Worm (Caenorhabditis elegans) whole organism, young adult: ENCODE data around the gene F01D5.8.

Experiments used
- ama-1 ChIP-seq, 3 experiments: fragments of 150-350 bp in 1 of 3; sonication (generic microtip) in 2 of 3; optimal IDR thresholded peaks; 2 replicates each; lab custom pipeline; 2014 to 2018; ENCODE audit warnings: missing biosample characterization in 2 of 3, missing genetic modification characterization in 2 of 3, missing genetic modification reagents in 2 of 3
- madf-8 ChIP-seq: fragments of 200-800 bp; sonication (Bioruptor generic); conservative IDR thresholded peaks from 2 replicates; pipeline ENCODE4 v1.3.6; 2022; ENCODE audit warnings: missing genetic modification reagents, missing genetic modification characterization, missing compliant biosample characterization
- mel-28 ChIP-seq: sonication (generic microtip); optimal IDR thresholded peaks from 2 replicates; lab custom pipeline; 2016; ENCODE audit warnings: borderline replicate concordance, mild to moderate bottlenecking, missing genetic modification characterization, missing compliant biosample characterization
- sea-2 ChIP-seq: fragments of 200-800 bp; sonication (Bioruptor generic); IDR thresholded peaks from 2 replicates; pipeline ENCODE4 v1.3.6; 2022; ENCODE audit warnings: missing genetic modification characterization, missing compliant biosample characterization
- ztf-18 ChIP-seq: sonication (generic microtip); optimal IDR thresholded peaks from 2 replicates; lab custom pipeline; 2016; ENCODE audit warnings: missing genotype, mild to moderate bottlenecking, missing genetic modification characterization, missing compliant biosample characterization
- ztf-28 ChIP-seq: fragments of 200-800 bp; sonication (Bioruptor generic); IDR thresholded peaks from 2 replicates; pipeline ENCODE4 v1.3.6; 2022; ENCODE audit warnings: missing genetic modification reagents, missing genetic modification characterization, missing compliant biosample characterization

ce11 chrII:13976161-13976560 lies 34.3 kb upstream of the F01D5.8 start, which contains the start of gene Y39G8B.2:
- TF ChIP-seq ztf-18 (tag; lab: Kevin White, UChicago) (no peak), mel-28 (no peak), sea-2 (no peak), ama-1 (optimal IDR thresholded peaks at IDR 0.05; lab: Kevin White, UChicago) (no peak), ama-1 (GFP tag; optimal IDR thresholded peaks at IDR 0.05; lab: Kevin White, UChicago) (no peak), madf-8 (GFP tag; lab: Robert Waterston, UW) (no peak), ztf-28 (GFP tag; lab: Robert Waterston, UW) (no peak)
